Worm (Caenorhabditis elegans) whole organism, L1 larva: Measurements from ENCODE around the gene xpc-1.

Source experiments
- elt-2 ChIP-seq: sonication (generic microtip); optimal IDR thresholded peaks from 2 replicates; lab custom pipeline; 2016; ENCODE audit warnings: missing genetic modification characterization, mild to moderate bottlenecking, inconsistent platforms, missing compliant biosample characterization, missing genetic modification reagents
- hlh-4 ChIP-seq: sonication (generic microtip); optimal IDR thresholded peaks from 2 replicates; lab custom pipeline; 2016; ENCODE audit warnings: mild to moderate bottlenecking, missing genetic modification characterization, missing compliant biosample characterization
- nhr-11 ChIP-seq: fragments of 150-350 bp; optimal IDR thresholded peaks from 2 replicates; lab custom pipeline; 2014; ENCODE audit warnings: missing biosample characterization, missing genetic modification characterization
- nhr-12 ChIP-seq: sonication (generic microtip); optimal IDR thresholded peaks from 2 replicates; lab custom pipeline; 2017; ENCODE audit warnings: missing biosample characterization, missing genetic modification characterization
- nhr-76 ChIP-seq: sonication (generic microtip); optimal IDR thresholded peaks from 2 replicates; lab custom pipeline; 2017; ENCODE audit warnings: missing biosample characterization, missing genetic modification characterization
- nhr-90 ChIP-seq: sonication (generic microtip); optimal IDR thresholded peaks from 2 replicates; lab custom pipeline; 2016; ENCODE audit warnings: mild to moderate bottlenecking, missing genetic modification characterization, missing compliant biosample characterization; ENCODE audit not compliant: poor library complexity
- tbx-2 ChIP-seq: sonication (generic microtip); optimal IDR thresholded peaks from 2 replicates; lab custom pipeline; 2016; ENCODE audit warnings: missing genetic modification characterization, missing compliant biosample characterization
- unc-62 ChIP-seq: fragments of 150-350 bp; optimal IDR thresholded peaks from 2 replicates; lab custom pipeline; 2014; ENCODE audit warnings: missing biosample characterization, missing genetic modification reagents, missing genetic modification characterization

ce11 chrIV:2057462-2057861 is 64.6 kb downstream of the xpc-1 start:
- no peak for TF ChIP-seq nhr-76 (tag; lab: Kevin White, UChicago)
- no peak for TF ChIP-seq unc-62 (GFP tag; lab: Kevin White, UChicago)
- TF ChIP-seq nhr-11 (tag; lab: Kevin White, UChicago): no peak
- no peak for TF ChIP-seq nhr-90
- no peak for TF ChIP-seq nhr-12 (tag; lab: Kevin White, UChicago)
- no peak for TF ChIP-seq tbx-2
- TF ChIP-seq elt-2 (tag; lab: Kevin White, UChicago): no peak
- TF ChIP-seq hlh-4 (tag; lab: Kevin White, UChicago): no peak
